Worm (Caenorhabditis elegans) whole organism, mixed stage, embryonic: ENCODE measurements around the gene K07F5.15.

Experiments used
- blmp-1 ChIP-seq: fragments of 150-350 bp; optimal IDR thresholded peaks from 2 replicates; lab custom pipeline; 2014; ENCODE audit warnings: missing biosample characterization, missing genetic modification characterization
- ceh-43 ChIP-seq: fragments of 200-800 bp; sonication (Bioruptor generic); optimal IDR thresholded peaks from 2 replicates; lab custom pipeline; 2018; ENCODE audit warnings: mild to moderate bottlenecking, missing genetic modification characterization, moderate library complexity, missing compliant biosample characterization
- ceh-83 ChIP-seq: fragments of 200-800 bp; sonication (Bioruptor generic); optimal IDR thresholded peaks from 2 replicates; lab custom pipeline; 2018; ENCODE audit warnings: mild to moderate bottlenecking, missing genetic modification characterization, missing compliant biosample characterization
- ces-1 ChIP-seq: fragments of 150-350 bp; optimal IDR thresholded peaks from 2 replicates; lab custom pipeline; 2014; ENCODE audit warnings: missing biosample characterization, missing genetic modification reagents, missing genetic modification characterization
- cnd-1 ChIP-seq: fragments of 200-800 bp; sonication (Bioruptor generic); optimal IDR thresholded peaks from 2 replicates; lab custom pipeline; 2018; ENCODE audit warnings: mild to moderate bottlenecking, missing genetic modification characterization, missing compliant biosample characterization
- drap-1 ChIP-seq: fragments of 200-800 bp; sonication (Bioruptor generic); optimal IDR thresholded peaks from 3 replicates; lab custom pipeline; 2018; ENCODE audit warnings: mild to moderate bottlenecking, missing genetic modification characterization, missing compliant biosample characterization
- elt-1 ChIP-seq: sonication (generic microtip); optimal IDR thresholded peaks from 2 replicates; lab custom pipeline; 2017; ENCODE audit warnings: missing genetic modification characterization, mild to moderate bottlenecking, missing compliant biosample characterization, antibody characterized with exemption, moderate library complexity, borderline replicate concordance; ENCODE audit not compliant: insufficient read depth
- flh-1 ChIP-seq: fragments of 200-800 bp; sonication (Bioruptor generic); optimal IDR thresholded peaks from 2 replicates; lab custom pipeline; 2018; ENCODE audit warnings: mild to moderate bottlenecking, missing genetic modification characterization, moderate library complexity, missing compliant biosample characterization
- ham-2 ChIP-seq: fragments of 200-800 bp; sonication (Bioruptor generic); optimal IDR thresholded peaks from 2 replicates; lab custom pipeline; 2018; ENCODE audit warnings: mild to moderate bottlenecking, missing genetic modification characterization, missing compliant biosample characterization
- hlh-1 ChIP-seq: fragments of 150-350 bp; optimal IDR thresholded peaks from 2 replicates; lab custom pipeline; 2014; ENCODE audit warnings: missing biosample characterization, missing genetic modification reagents, missing genetic modification characterization
- lin-13 ChIP-seq: fragments of 150-350 bp; optimal IDR thresholded peaks from 2 replicates; lab custom pipeline; 2014; ENCODE audit warnings: missing biosample characterization, missing genetic modification characterization
- lsy-2 ChIP-seq: fragments of 150-350 bp; optimal IDR thresholded peaks from 2 replicates; lab custom pipeline; 2014; ENCODE audit warnings: missing biosample characterization, missing genetic modification characterization
- mab-5 ChIP-seq: fragments of 150-350 bp; optimal IDR thresholded peaks from 2 replicates; lab custom pipeline; 2014; ENCODE audit warnings: missing biosample characterization, missing genetic modification characterization
- mep-1 ChIP-seq: fragments of 150-350 bp; optimal IDR thresholded peaks from 2 replicates; lab custom pipeline; 2017; ENCODE audit warnings: missing biosample characterization, missing genetic modification reagents, missing genetic modification characterization, inconsistent platforms
- mls-2 ChIP-seq: sonication (generic microtip); optimal IDR thresholded peaks from 2 replicates; lab custom pipeline; 2016; ENCODE audit warnings: mild to moderate bottlenecking, missing genetic modification characterization, moderate library complexity, missing compliant biosample characterization
- nhr-2 ChIP-seq: fragments of 150-350 bp; optimal IDR thresholded peaks from 2 replicates; lab custom pipeline; 2014; ENCODE audit warnings: missing biosample characterization, missing genetic modification characterization
- pha-4 ChIP-seq: fragments of 150-350 bp; optimal IDR thresholded peaks from 2 replicates; lab custom pipeline; 2018; ENCODE audit warnings: missing biosample characterization, missing genetic modification reagents, missing genetic modification characterization
- sem-2 ChIP-seq: fragments of 200-800 bp; sonication (Bioruptor generic); optimal IDR thresholded peaks from 2 replicates; lab custom pipeline; 2018; ENCODE audit warnings: mild to moderate bottlenecking, missing genetic modification characterization, missing compliant biosample characterization
- tbx-8 ChIP-seq: fragments of 200-800 bp; sonication (Bioruptor generic); optimal IDR thresholded peaks from 2 replicates; lab custom pipeline; 2018; ENCODE audit warnings: mild to moderate bottlenecking, missing genetic modification characterization, moderate library complexity, missing compliant biosample characterization
- unc-120 ChIP-seq: sonication (generic microtip); optimal IDR thresholded peaks from 2 replicates; lab custom pipeline; 2017; ENCODE audit warnings: missing genetic modification characterization, missing compliant biosample characterization; ENCODE audit not compliant: poor library complexity, severe bottlenecking
- unc-39 ChIP-seq: fragments of 150-350 bp; optimal IDR thresholded peaks from 2 replicates; lab custom pipeline; 2014; ENCODE audit warnings: missing biosample characterization, missing genetic modification characterization
- unc-62 ChIP-seq: fragments of 150-350 bp; optimal IDR thresholded peaks from 2 replicates; lab custom pipeline; 2014; ENCODE audit warnings: missing biosample characterization, missing genetic modification reagents, missing genetic modification characterization
- zip-8 ChIP-seq: fragments of 150-350 bp; optimal IDR thresholded peaks from 2 replicates; lab custom pipeline; 2014; ENCODE audit warnings: missing biosample characterization, missing genetic modification characterization
- ztf-11 ChIP-seq: fragments of 150-350 bp; optimal IDR thresholded peaks from 2 replicates; lab custom pipeline; 2014; ENCODE audit warnings: missing biosample characterization, missing genetic modification characterization

K07F5.15 gene

ce11 chrIV:9899227-9899626, 34.3 kb downstream of the K07F5.15 start:
- TF ChIP-seq drap-1 (GFP tag; lab: Kevin White, UChicago) (no peak), blmp-1 (tag; lab: Kevin White, UChicago) (no peak), ces-1 (peak; percentile 93), unc-62 (GFP tag; lab: Kevin White, UChicago) (no peak), unc-120 (tag; lab: Kevin White, UChicago) (peak; percentile 3), sem-2 (GFP tag; lab: Kevin White, UChicago) (no peak), elt-1 (tag; lab: Kevin White, UChicago) (no peak)

DNA sequence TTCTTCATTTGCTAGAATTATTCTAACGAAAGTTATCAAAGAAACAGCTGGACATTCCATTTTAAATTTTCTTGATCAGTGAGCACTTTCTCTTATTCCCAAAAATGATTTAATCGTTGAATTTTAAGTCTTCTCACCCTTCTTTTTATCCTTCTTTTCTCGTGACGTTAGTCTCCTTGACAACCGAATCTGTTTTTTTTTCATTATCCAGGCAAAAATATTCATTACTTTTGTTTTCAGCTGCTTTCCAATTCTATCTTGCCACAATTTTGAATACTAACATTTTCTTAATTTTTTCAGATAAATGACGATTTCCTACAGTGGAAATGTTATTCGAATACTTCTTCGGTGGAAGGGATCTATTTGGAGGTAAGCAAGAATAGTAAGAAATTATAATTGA, 38.7 kb downstream of the K07F5.15 start, which contains the start of gene best-13:
Gene best-13 (plus strand): TSS at position 301 of the 400 bp plus-strand sequence.
- TF ChIP-seq tbx-8 (GFP tag; lab: Kevin White, UChicago) (no peak), cnd-1 (tag; lab: Kevin White, UChicago) (no peak), lin-13 (tag; lab: Kevin White, UChicago) (no peak), ham-2 (no peak), pha-4 (tag; lab: Kevin White, UChicago) (no peak), ztf-11 (tag; lab: Kevin White, UChicago) (no peak), nhr-2 (tag; lab: Kevin White, UChicago) (no peak), mab-5 (tag; lab: Kevin White, UChicago) (no peak), flh-1 (no peak), mep-1 (tag; lab: Kevin White, UChicago) (no peak), zip-8 (tag; lab: Kevin White, UChicago) (no peak), elt-1 (tag; lab: Kevin White, UChicago) (no peak), unc-39 (no peak), blmp-1 (tag; lab: Kevin White, UChicago) (no peak)

- TF ChIP-seq hlh-1 (tag; lab: Kevin White, UChicago) (no peak), ceh-83 (GFP tag; lab: Kevin White, UChicago) (no peak), zip-8 (tag; lab: Kevin White, UChicago) (peak; percentile 4), mab-5 (tag; lab: Kevin White, UChicago) (no peak), mls-2 (tag; lab: Kevin White, UChicago) (no peak)
- TF ChIP-seq, all 35 proteins: peak for 1
Observed at ce11 chrIV:9913064-9913463, 48.2 kb downstream of the K07F5.15 start.

DNA sequence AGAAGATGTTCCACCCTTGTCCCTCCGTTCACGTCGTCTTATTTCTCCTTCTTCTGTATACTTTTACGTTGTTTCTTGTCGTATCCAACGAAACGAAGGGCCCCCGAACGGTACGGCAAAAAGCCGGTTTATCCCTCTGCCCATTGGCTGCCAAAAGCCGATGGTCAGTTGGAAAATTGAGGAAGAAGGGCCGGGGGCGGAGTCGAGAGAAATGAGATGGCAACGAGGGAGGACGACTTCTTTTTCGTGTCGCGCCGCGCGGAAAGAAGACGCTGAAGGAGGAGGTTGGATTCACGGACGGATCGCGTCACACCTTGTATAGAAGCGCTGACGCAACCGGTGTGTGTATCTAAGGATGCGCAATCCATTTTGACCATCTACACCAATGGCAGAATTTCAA, 50.2 kb downstream of the K07F5.15 start:
- TF ChIP-seq ceh-43 (GFP tag; lab: Kevin White, UChicago) (no peak), nhr-2 (tag; lab: Kevin White, UChicago) (no peak), tbx-8 (GFP tag; lab: Kevin White, UChicago) (no peak), ham-2 (no peak), sem-2 (GFP tag; lab: Kevin White, UChicago) (no peak), zip-8 (tag; lab: Kevin White, UChicago) (no peak), ceh-83 (GFP tag; lab: Kevin White, UChicago) (no peak), lsy-2 (tag; lab: Kevin White, UChicago) (no peak), mep-1 (tag; lab: Kevin White, UChicago) (no peak), mab-5 (tag; lab: Kevin White, UChicago) (no peak), pha-4 (tag; lab: Kevin White, UChicago) (no peak), mls-2 (tag; lab: Kevin White, UChicago) (no peak)
- TF ChIP-seq, all 35 proteins: peak for 0
